Fruit fly (Drosophila melanogaster) whole organism, wandering third instar larva: Measurements from ENCODE around the gene Chpf.

Experiments used
- Abd-B ChIP-seq: fragments of >200 bp; optimal IDR thresholded peaks from 2 replicates; lab custom pipeline; 2017; ENCODE audit warnings: missing biosample characterization, missing genetic modification characterization
- CG32264 ChIP-seq: fragments of 200-800 bp; sonication (Bioruptor generic); optimal IDR thresholded peaks from 2 replicates; lab custom pipeline; 2016; ENCODE audit warnings: missing biosample characterization, missing genetic modification characterization
- CG9705 ChIP-seq: fragments of 200-800 bp; sonication (Bioruptor generic); optimal IDR thresholded peaks from 2 replicates; lab custom pipeline; 2018; ENCODE audit warnings: missing biosample characterization, mild to moderate bottlenecking, missing genetic modification characterization
- CrebA ChIP-seq: fragments of 200-800 bp; sonication (Bioruptor generic); optimal IDR thresholded peaks from 2 replicates; lab custom pipeline; 2016; ENCODE audit warnings: missing biosample characterization, mild to moderate bottlenecking, missing genetic modification characterization, borderline replicate concordance
- Dfd ChIP-seq: fragments of >200 bp; optimal IDR thresholded peaks from 2 replicates; lab custom pipeline; 2017; ENCODE audit warnings: missing biosample characterization, missing genetic modification characterization
- Dif ChIP-seq: fragments of 200-275, 200-300 bp; sonication (Bioruptor generic); optimal IDR thresholded peaks from 2 replicates; lab custom pipeline; 2018; ENCODE audit warnings: missing biosample characterization, missing genetic modification characterization; ENCODE audit not compliant: partially characterized antibody
- GATAd ChIP-seq: sonication (Bioruptor generic); optimal IDR thresholded peaks from 2 replicates; lab custom pipeline; 2016; ENCODE audit warnings: missing biosample characterization, missing genetic modification characterization
- HLH106 ChIP-seq: fragments of 200-800 bp; optimal IDR thresholded peaks from 3 replicates; lab custom pipeline; 2019; ENCODE audit warnings: missing biosample characterization, mild to moderate bottlenecking, missing genetic modification characterization, moderate library complexity
- Hnf4 ChIP-seq: fragments of 200-800 bp; sonication (Bioruptor generic); optimal IDR thresholded peaks from 2 replicates; lab custom pipeline; 2016; ENCODE audit warnings: missing biosample characterization, mild to moderate bottlenecking, missing genetic modification characterization
- Hr78 ChIP-seq: fragments of >200 bp; optimal IDR thresholded peaks from 2 replicates; lab custom pipeline; 2017; ENCODE audit warnings: missing biosample characterization, missing genetic modification characterization
- Hr83 ChIP-seq: fragments of 200-300 bp; sonication (Bioruptor generic); optimal IDR thresholded peaks from 2 replicates; lab custom pipeline; 2016; ENCODE audit warnings: missing biosample characterization, mild to moderate bottlenecking, missing genetic modification characterization, moderate library complexity; ENCODE audit not compliant: poor library complexity, severe bottlenecking
- Jra ChIP-seq: sonication (Bioruptor generic); optimal IDR thresholded peaks from 2 replicates; lab custom pipeline; 2016; ENCODE audit warnings: missing biosample characterization, missing genetic modification characterization
- Mio ChIP-seq: sonication (Bioruptor generic); optimal IDR thresholded peaks from 2 replicates; lab custom pipeline; 2016; ENCODE audit warnings: missing biosample characterization, missing genetic modification characterization
- Myc ChIP-seq: fragments of >200 bp; optimal IDR thresholded peaks from 2 replicates; lab custom pipeline; 2017
- N ChIP-seq: fragments of >200 bp; optimal IDR thresholded peaks from 2 replicates; lab custom pipeline; 2018; ENCODE audit warnings: missing biosample characterization, missing external identifiers, missing genetic modification characterization
- OdsH ChIP-seq: fragments of 200-800 bp; sonication (Bioruptor generic); optimal IDR thresholded peaks from 2 replicates; lab custom pipeline; 2016; ENCODE audit warnings: missing biosample characterization, mild to moderate bottlenecking, missing genetic modification characterization
- Rel ChIP-seq, 2 experiments: fragments of 200-800 bp; sonication (Bioruptor generic) in 1 of 2; optimal IDR thresholded peaks; 2 replicates in 1 of 2; 3 replicates in 1 of 2; lab custom pipeline; 2016 to 2019; ENCODE audit warnings: mild to moderate bottlenecking in 2 of 2, missing biosample characterization in 2 of 2, missing genetic modification characterization in 2 of 2, moderate library complexity in 1 of 2
- Sp1 ChIP-seq: fragments of 200-800 bp; sonication (Bioruptor generic); optimal IDR thresholded peaks from 3 replicates; lab custom pipeline; 2019; ENCODE audit warnings: missing biosample characterization, mild to moderate bottlenecking, missing genetic modification characterization, moderate library complexity
- Vsx2 ChIP-seq: fragments of 200-300, 225-300 bp; sonication (Bioruptor generic); optimal IDR thresholded peaks from 2 replicates; lab custom pipeline; 2018; ENCODE audit warnings: missing biosample characterization, missing genetic modification characterization; ENCODE audit not compliant: partially characterized antibody
- br ChIP-seq: fragments of 200-800 bp; sonication (Bioruptor generic); optimal IDR thresholded peaks from 2 replicates; lab custom pipeline; 2016; ENCODE audit warnings: missing biosample characterization, missing genetic modification characterization
- brk ChIP-seq: fragments of 200-800 bp; sonication (Bioruptor generic); optimal IDR thresholded peaks from 2 replicates; lab custom pipeline; 2016; ENCODE audit warnings: missing biosample characterization, mild to moderate bottlenecking, missing genetic modification characterization
- dl ChIP-seq, 2 experiments: fragments of 175-275, 200-275 bp in 1 of 2; fragments of 200-275 bp in 1 of 2; sonication (Bioruptor generic); optimal IDR thresholded peaks; lab custom pipeline; 2018; ENCODE audit warnings: mild to moderate bottlenecking in 2 of 2, missing biosample characterization in 2 of 2, missing genetic modification characterization in 2 of 2, moderate library complexity in 2 of 2; ENCODE audit not compliant: partially characterized antibody in 2 of 2, insufficient read depth in 1 of 2
- dmrt93B ChIP-seq: fragments of 200-800 bp; sonication (Bioruptor generic); optimal IDR thresholded peaks from 2 replicates; lab custom pipeline; 2018; ENCODE audit warnings: missing biosample characterization, mild to moderate bottlenecking, missing genetic modification characterization
- dsf ChIP-seq: sonication (Bioruptor generic); optimal IDR thresholded peaks from 2 replicates; lab custom pipeline; 2016; ENCODE audit warnings: missing biosample characterization, missing genetic modification characterization, borderline replicate concordance
- ey ChIP-seq: fragments of 200-800 bp; sonication (Bioruptor generic); optimal IDR thresholded peaks from 2 replicates; lab custom pipeline; 2016; ENCODE audit warnings: missing biosample characterization, missing genetic modification characterization
- foxo ChIP-seq, 2 experiments: fragments of 200-800 bp; sonication (Bioruptor generic); optimal IDR thresholded peaks; 2 replicates in 1 of 2; 3 replicates in 1 of 2; lab custom pipeline; 2016 to 2017; ENCODE audit warnings: missing biosample characterization in 2 of 2, missing genetic modification characterization in 2 of 2
- fru ChIP-seq: fragments of 200-800 bp; sonication (Bioruptor generic); optimal IDR thresholded peaks from 3 replicates; lab custom pipeline; 2016; ENCODE audit warnings: missing biosample characterization, mild to moderate bottlenecking, missing genetic modification characterization
- h ChIP-seq: fragments of 200-800 bp; sonication (Bioruptor generic); optimal IDR thresholded peaks from 3 replicates; lab custom pipeline; 2016; ENCODE audit warnings: missing biosample characterization, mild to moderate bottlenecking, missing genetic modification characterization
- jim ChIP-seq: fragments of 175-275, 200-325 bp; sonication (Bioruptor generic); optimal IDR thresholded peaks from 2 replicates; lab custom pipeline; 2016; ENCODE audit warnings: missing biosample characterization, mild to moderate bottlenecking, missing genetic modification characterization
- lola ChIP-seq: fragments of >200 bp; optimal IDR thresholded peaks from 2 replicates; lab custom pipeline; 2017; ENCODE audit warnings: missing biosample characterization, missing genetic modification characterization
- pan ChIP-seq: fragments of >200 bp; optimal IDR thresholded peaks from 2 replicates; lab custom pipeline; 2017
- psq ChIP-seq: fragments of 200-800 bp; sonication (Bioruptor generic); optimal IDR thresholded peaks from 3 replicates; lab custom pipeline; 2017; ENCODE audit warnings: missing biosample characterization, mild to moderate bottlenecking, missing genetic modification characterization, moderate library complexity
- rgr ChIP-seq: fragments of 200-800 bp; sonication (Bioruptor generic); optimal IDR thresholded peaks from 3 replicates; lab custom pipeline; 2016; ENCODE audit warnings: missing biosample characterization, mild to moderate bottlenecking, missing genetic modification characterization
- sage ChIP-seq: fragments of 200-800 bp; sonication (Bioruptor generic); optimal IDR thresholded peaks from 2 replicates; lab custom pipeline; 2016; ENCODE audit warnings: missing biosample characterization, mild to moderate bottlenecking, missing genetic modification characterization
- sv ChIP-seq: fragments of 200-800 bp; sonication (Bioruptor generic); optimal IDR thresholded peaks from 3 replicates; lab custom pipeline; 2016; ENCODE audit warnings: missing biosample characterization, missing genetic modification characterization
- tai ChIP-seq: sonication (Bioruptor generic); optimal IDR thresholded peaks from 2 replicates; lab custom pipeline; 2016; ENCODE audit warnings: missing biosample characterization, missing genetic modification characterization
- usp ChIP-seq: fragments of >200 bp; optimal IDR thresholded peaks from 2 replicates; lab custom pipeline; 2017; ENCODE audit warnings: missing biosample characterization, missing genetic modification characterization
- woc ChIP-seq: sonication (Bioruptor generic); optimal IDR thresholded peaks from 2 replicates; lab custom pipeline; 2016; ENCODE audit warnings: missing biosample characterization, mild to moderate bottlenecking, missing genetic modification characterization

Chpf gene

DNA sequence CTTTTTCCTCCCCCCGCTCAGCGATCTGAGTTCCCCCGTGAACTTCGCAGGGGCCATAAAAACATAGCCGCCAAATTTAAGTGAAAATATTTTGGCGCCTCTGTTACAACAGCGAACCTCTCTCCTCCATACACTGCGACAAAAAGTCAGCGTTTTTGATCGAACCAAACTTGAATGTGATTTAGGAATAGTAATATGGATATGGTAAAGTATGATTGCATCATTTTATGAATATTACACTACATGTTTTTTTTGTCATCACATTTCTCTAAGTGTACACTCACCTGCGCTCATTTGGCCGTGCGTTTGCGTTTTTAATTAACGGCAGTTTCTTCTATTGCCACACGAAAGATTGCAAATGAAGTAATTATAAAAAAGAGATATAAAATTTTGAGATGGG is 23.4 kb upstream of the Chpf start:
- TF ChIP-seq N (GFP tag; lab: Kevin White, UChicago) = no peak
- TF ChIP-seq foxo (GFP tag; optimal IDR thresholded peaks at IDR 0.05; lab: Kevin White, UChicago) = peak in 1 of 2 experiments; percentile 23
- peak; percentile 35 for TF ChIP-seq sv (GFP tag; lab: Kevin White, UChicago)
- TF ChIP-seq fru (GFP tag; lab: Kevin White, UChicago) = peak; percentile 31
- peak; percentile 23 for TF ChIP-seq rgr (GFP tag; lab: Kevin White, UChicago)
- peak; percentile 23 for TF ChIP-seq Hnf4
- peak; percentile 19 for TF ChIP-seq br (GFP tag; lab: Kevin White, UChicago)
- peak; percentile 3 for TF ChIP-seq ey (GFP tag; lab: Kevin White, UChicago)
- TF ChIP-seq Dfd = no peak
- TF ChIP-seq brk (GFP tag; lab: Kevin White, UChicago) = no peak
- TF ChIP-seq Rel (GFP tag; optimal IDR thresholded peaks at IDR 0.05; lab: Kevin White, UChicago) = no peak
- no peak for TF ChIP-seq Rel (tag; optimal IDR thresholded peaks at IDR 0.05; lab: Kevin White, UChicago)
- no peak for TF ChIP-seq sage (GFP tag; lab: Kevin White, UChicago)
- TF ChIP-seq pan = no peak
- TF ChIP-seq psq = peak; percentile 18
- no peak for TF ChIP-seq tai (GFP tag; lab: Kevin White, UChicago)
- no peak for TF ChIP-seq usp (GFP tag; lab: Kevin White, UChicago)
- peak; percentile 42 for TF ChIP-seq h (GFP tag; lab: Kevin White, UChicago)

DNA sequence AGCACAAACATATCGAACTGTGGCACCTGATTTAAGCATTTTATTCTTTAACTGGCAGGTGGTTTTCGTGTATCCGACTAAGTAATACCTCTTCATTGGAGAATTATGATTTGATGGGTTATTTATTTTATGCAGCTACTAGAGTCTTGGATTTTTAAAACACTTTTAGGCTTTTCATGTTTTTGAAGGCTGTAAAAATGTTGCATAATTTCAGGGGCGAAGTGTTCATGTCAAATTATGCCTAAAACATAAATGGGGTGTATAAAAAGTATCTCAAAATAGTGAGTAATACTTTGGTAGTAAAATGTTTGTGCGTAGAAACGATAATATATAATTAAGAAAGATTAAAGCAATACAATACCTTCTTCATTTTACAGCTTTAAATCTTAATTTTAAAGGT is 22.5 kb upstream of the Chpf start:
- TF ChIP-seq Jra (no peak), Mio (GFP tag; lab: Kevin White, UChicago) (no peak), CG32264 (GFP tag; lab: Kevin White, UChicago) (no peak), Myc (lab: Kevin White, UChicago) (peak; percentile 70), woc (GFP tag; lab: Kevin White, UChicago) (no peak), fru (GFP tag; lab: Kevin White, UChicago) (no peak), N (GFP tag; lab: Kevin White, UChicago) (peak; percentile 22), Abd-B (GFP tag; lab: Kevin White, UChicago) (no peak), Rel (GFP tag; optimal IDR thresholded peaks at IDR 0.05; lab: Kevin White, UChicago) (no peak), Rel (tag; optimal IDR thresholded peaks at IDR 0.05; lab: Kevin White, UChicago) (no peak), Vsx2 (no peak)

DNA sequence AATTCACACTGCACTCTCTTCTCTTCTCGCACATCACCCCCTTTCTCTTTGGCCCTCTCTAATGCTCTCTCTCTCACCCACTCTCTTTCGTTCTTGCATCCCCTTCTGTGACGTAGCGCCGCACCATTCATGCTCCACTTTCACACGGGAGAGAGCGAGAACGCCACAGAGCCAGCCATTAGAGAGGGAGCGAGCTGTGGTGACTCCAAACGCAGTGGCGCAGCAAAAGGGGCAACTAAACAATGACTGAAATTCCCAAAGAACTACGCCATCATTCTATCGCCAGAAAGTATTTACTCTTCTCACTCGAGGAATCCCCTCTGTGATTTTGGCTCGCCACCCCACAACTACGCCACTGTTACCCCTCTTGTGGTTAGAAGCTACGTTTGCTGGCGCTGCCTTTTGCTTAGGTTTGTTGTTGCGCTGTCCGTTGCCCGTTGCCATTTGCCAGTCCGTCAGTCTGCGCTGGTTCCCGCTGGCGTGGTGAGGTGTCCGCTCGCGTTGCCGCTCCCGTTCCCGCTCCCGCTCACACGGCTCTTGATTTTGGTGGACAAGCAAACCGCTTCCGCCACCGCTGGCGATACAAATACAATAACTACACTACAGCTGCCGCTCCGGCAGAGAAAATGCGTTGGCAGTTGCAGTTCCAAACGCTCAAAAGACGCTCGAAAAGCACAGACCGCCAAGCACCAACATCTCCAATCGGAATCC is 19.0 kb upstream of the Chpf start:
- TF ChIP-seq pan = no peak
- peak; percentile 99 for TF ChIP-seq Hr83 (GFP tag; lab: Kevin White, UChicago)
- TF ChIP-seq CG32264 (GFP tag; lab: Kevin White, UChicago) = peak; percentile 98
- TF ChIP-seq Vsx2 = peak; percentile 63
- TF ChIP-seq Dfd = peak; percentile 10
- TF ChIP-seq GATAd (GFP tag; lab: Kevin White, UChicago) = peak; percentile 96
- peak; percentile 99 for TF ChIP-seq OdsH (GFP tag; lab: Kevin White, UChicago)
- TF ChIP-seq usp (GFP tag; lab: Kevin White, UChicago) = no peak
- TF ChIP-seq CG9705 (GFP tag; lab: Kevin White, UChicago) = peak; percentile 92
- peak; percentile 99 for TF ChIP-seq br (GFP tag; lab: Kevin White, UChicago)
- peak; percentile 93 for TF ChIP-seq CrebA (GFP tag; lab: Kevin White, UChicago)
- peak; percentile 98 for TF ChIP-seq woc (GFP tag; lab: Kevin White, UChicago)
- TF ChIP-seq N (GFP tag; lab: Kevin White, UChicago) = no peak
- TF ChIP-seq brk (GFP tag; lab: Kevin White, UChicago) = peak; percentile 95
- peak; percentile 96 for TF ChIP-seq Dif (GFP tag; lab: Kevin White, UChicago)
- TF ChIP-seq lola (GFP tag; lab: Kevin White, UChicago) = no peak
- TF ChIP-seq dmrt93B (GFP tag; lab: Kevin White, UChicago) = peak; percentile 98
- TF ChIP-seq tai (GFP tag; lab: Kevin White, UChicago) = peak; percentile 98
- peak; percentile 99 for TF ChIP-seq ey (GFP tag; lab: Kevin White, UChicago)
- peak; percentile 98 for TF ChIP-seq HLH106 (tag; lab: Kevin White, UChicago)
- TF ChIP-seq sage (GFP tag; lab: Kevin White, UChicago) = peak; percentile 97
- TF ChIP-seq h (GFP tag; lab: Kevin White, UChicago) = peak; percentile 99
- TF ChIP-seq Rel (GFP tag; optimal IDR thresholded peaks at IDR 0.05; lab: Kevin White, UChicago) = peak; percentile 98
- peak; percentile 94 for TF ChIP-seq Rel (tag; optimal IDR thresholded peaks at IDR 0.05; lab: Kevin White, UChicago)
- no peak for TF ChIP-seq Myc (lab: Kevin White, UChicago)
- peak; percentile 99 for TF ChIP-seq rgr (GFP tag; lab: Kevin White, UChicago)
- peak; percentile 99 for TF ChIP-seq sv (GFP tag; lab: Kevin White, UChicago)
- TF ChIP-seq Hr78 (GFP tag; lab: Kevin White, UChicago) = no peak
- no peak for TF ChIP-seq Abd-B (GFP tag; lab: Kevin White, UChicago)
- TF ChIP-seq fru (GFP tag; lab: Kevin White, UChicago) = peak; percentile 99
- TF ChIP-seq Jra = peak; percentile 98
- TF ChIP-seq Hnf4 = peak; percentile 99
- peak; percentile 85 to 94 for TF ChIP-seq dl (GFP tag; optimal IDR thresholded peaks at IDR 0.05; lab: Kevin White, UChicago; ENCODE audit: insufficient read depth in 1 of 2, partially characterized antibody in 2 of 2)
- TF ChIP-seq Sp1 = peak; percentile 98
- peak; percentile 97 to 100 for TF ChIP-seq foxo (GFP tag; optimal IDR thresholded peaks at IDR 0.05; lab: Kevin White, UChicago)
- TF ChIP-seq dsf (GFP tag; lab: Kevin White, UChicago) = peak; percentile 92
- TF ChIP-seq psq = peak; percentile 98
- TF ChIP-seq Mio (GFP tag; lab: Kevin White, UChicago) = peak; percentile 94
- peak; percentile 95 for TF ChIP-seq jim (GFP tag; lab: Kevin White, UChicago)
